Fruit fly (Drosophila melanogaster): Measurements from ENCODE around the gene Jarid2.

DNA sequence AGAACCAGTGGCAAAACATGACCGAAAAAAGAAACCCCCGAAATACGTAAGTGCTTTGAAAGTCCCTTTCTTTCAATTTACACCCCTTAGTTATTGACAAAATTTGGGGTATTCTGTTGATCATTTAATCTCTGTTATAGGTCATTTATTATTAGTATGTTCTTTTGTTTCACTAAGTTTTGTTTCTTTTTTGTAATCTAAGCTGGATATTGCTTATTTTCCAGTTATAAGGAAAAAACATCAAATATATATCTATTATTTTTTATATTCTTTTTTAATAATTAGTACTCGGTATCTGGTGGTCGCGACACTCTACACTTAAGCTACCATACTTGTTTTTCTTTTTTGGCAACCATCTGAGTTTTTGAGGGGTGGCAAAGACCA, 31.8 kb downstream of the Jarid2 start:
- TF ChIP-seq CG8478 (optimal IDR thresholded peaks at IDR 0.05) (no peak), Dll (optimal IDR thresholded peaks at IDR 0.05) (no peak), psq (optimal IDR thresholded peaks at IDR 0.05) (no peak), usp (GFP tag; optimal IDR thresholded peaks at IDR 0.05) (no peak), pan (optimal IDR thresholded peaks at IDR 0.05) (peak; percentile 75), EcR (GFP tag; optimal IDR thresholded peaks at IDR 0.05) (no peak)
